Fruit fly (Drosophila melanogaster): ENCODE measurements around the gene CalpC.

CalpC gene

dm6 chrX:16358670-16359320 lies 33.2 kb downstream of the CalpC start, which contains the start of the genes U2af50 and PIG-Q (continued):
- TF ChIP-seq sug (tag; optimal IDR thresholded peaks at IDR 0.05) (peak; percentile 91), Jarid2 (GFP tag; optimal IDR thresholded peaks at IDR 0.05) (no peak), pho (GFP tag; optimal IDR thresholded peaks at IDR 0.05) (peak; percentile 54), nom (GFP tag; optimal IDR thresholded peaks at IDR 0.05) (peak; percentile 78), psq (GFP tag; optimal IDR thresholded peaks at IDR 0.05) (peak; percentile 78), CG7786 (GFP tag; optimal IDR thresholded peaks at IDR 0.05) (peak; percentile 65), Hr78 (GFP tag; optimal IDR thresholded peaks at IDR 0.05) (no peak), CG18262 (tag; optimal IDR thresholded peaks at IDR 0.05) (peak; percentile 95), CG34422 (GFP tag; IDR thresholded peaks at IDR 0.05) (peak; percentile 95; the same call in 1 of the 3 replicates), sim (GFP tag; IDR thresholded peaks at IDR 0.05) (peak; percentile 73; the same call in 1 of the 2 replicates), CG8478 (optimal IDR thresholded peaks at IDR 0.05) (no peak), CG18011 (GFP tag; optimal IDR thresholded peaks at IDR 0.05) (peak; percentile 62), CHES-1-like (GFP tag; optimal IDR thresholded peaks at IDR 0.05) (peak; percentile 63), CG10274 (GFP tag; optimal IDR thresholded peaks at IDR 0.05) (peak; percentile 70), CG9609 (GFP tag; optimal IDR thresholded peaks at IDR 0.05) (peak; percentile 66), Gug (GFP tag; IDR thresholded peaks at IDR 0.05) (no peak; the same call in 2 of the 4 replicates), GATAe (GFP tag; conservative IDR thresholded peaks at IDR 0.05) (peak; percentile 71), Atf3 (GFP tag; optimal IDR thresholded peaks at IDR 0.05) (peak; percentile 51), B-H1 (GFP tag; IDR thresholded peaks at IDR 0.05) (peak; percentile 82; the same call in 2 of the 3 replicates), wor (GFP tag; IDR thresholded peaks at IDR 0.05) (peak; percentile 83; the same call in 1 of the 2 replicates), CG4854 (GFP tag; optimal IDR thresholded peaks at IDR 0.05) (peak; percentile 52), zf30C (GFP tag; optimal IDR thresholded peaks at IDR 0.05) (peak; percentile 1), sna (GFP tag; IDR thresholded peaks at IDR 0.05; ENCODE audit: partially characterized antibody) (no peak), mld (GFP tag; IDR thresholded peaks at IDR 0.05; ENCODE audit: partially characterized antibody) (no peak), otp (GFP tag; IDR thresholded peaks at IDR 0.05) (no peak; the same call in 2 of the 3 replicates), CG4328 (GFP tag; optimal IDR thresholded peaks at IDR 0.05) (peak; percentile 82), CG12155 (GFP tag; optimal IDR thresholded peaks at IDR 0.05) (peak; percentile 89), klu (GFP tag; IDR thresholded peaks at IDR 0.05) (no peak), Antp (GFP tag; optimal IDR thresholded peaks at IDR 0.05) (peak; percentile 72), Optix (GFP tag; IDR thresholded peaks at IDR 0.05) (no peak; the same call in 2 of the 3 replicates), kah (GFP tag; optimal IDR thresholded peaks at IDR 0.05) (peak; percentile 82), CG18619 (GFP tag; optimal IDR thresholded peaks at IDR 0.05) (peak; percentile 92), CG4707 (GFP tag; optimal IDR thresholded peaks at IDR 0.05) (peak; percentile 71), CG43689 (GFP tag; IDR thresholded peaks at IDR 0.05) (no peak), btn (GFP tag; optimal IDR thresholded peaks at IDR 0.05) (no peak), scrt (GFP tag; optimal IDR thresholded peaks at IDR 0.05) (peak; percentile 84), Xrp1 (GFP tag; IDR thresholded peaks at IDR 0.05) (peak; percentile 95), inv (GFP tag; IDR thresholded peaks at IDR 0.05; ENCODE audit: partially characterized antibody) (peak; percentile 47; the same call in 1 of the 2 replicates), CG12942 (GFP tag; optimal IDR thresholded peaks at IDR 0.05) (peak; percentile 92), Hr3 (GFP tag; optimal IDR thresholded peaks at IDR 0.05) (peak; percentile 94), CG4424 (GFP tag; optimal IDR thresholded peaks at IDR 0.05) (peak; percentile 89), kay (GFP tag; optimal IDR thresholded peaks at IDR 0.05) (peak; percentile 69), Sox100B (GFP tag; optimal IDR thresholded peaks at IDR 0.05) (peak; percentile 90), CG3407 (GFP tag; optimal IDR thresholded peaks at IDR 0.05) (peak; percentile 81), CG4730 (GFP tag; IDR thresholded peaks at IDR 0.05) (no peak; the same call in 1 of the 2 replicates), Meics (GFP tag; optimal IDR thresholded peaks at IDR 0.05) (peak; percentile 92), CG16863 (GFP tag; optimal IDR thresholded peaks at IDR 0.05) (peak; percentile 33), fu2 (GFP tag; optimal IDR thresholded peaks at IDR 0.05) (peak; percentile 52), Hey (tag; optimal IDR thresholded peaks at IDR 0.05) (no peak), pfk (GFP tag; optimal IDR thresholded peaks at IDR 0.05) (peak; percentile 97)
